Fruit fly (Drosophila melanogaster) whole organism, embryonic: ENCODE results near the gene CG10333.

Source experiments
- Awh ChIP-seq: fragments of 200-800 bp; sonication (Bioruptor generic); IDR thresholded peaks from 2 replicates; pipeline ENCODE4, ENCODE4 v1.3.6; 2022; ENCODE audit warnings: missing biosample characterization, missing genetic modification characterization
- CG10274 ChIP-seq: fragments of 200-800 bp; sonication (Bioruptor generic); optimal IDR thresholded peaks from 3 replicates; lab custom pipeline; 2017; ENCODE audit warnings: missing biosample characterization, mild to moderate bottlenecking, missing genetic modification characterization
- CG11560 ChIP-seq: fragments of 200-800 bp; sonication (Bioruptor generic); IDR thresholded peaks from 3 replicates; pipeline ENCODE4 v1.3.6; 2022; ENCODE audit warnings: missing biosample characterization, missing genetic modification characterization
- CG11723 ChIP-seq: fragments of 200-800 bp; sonication (Bioruptor generic); optimal IDR thresholded peaks from 2 replicates; lab custom pipeline; 2017; ENCODE audit warnings: missing biosample characterization, mild to moderate bottlenecking, missing genetic modification characterization
- CG12071 ChIP-seq: fragments of 200-800 bp; sonication (Bioruptor generic); optimal IDR thresholded peaks from 3 replicates; lab custom pipeline; 2018; ENCODE audit warnings: missing biosample characterization, mild to moderate bottlenecking, missing genetic modification characterization
- CG12104 ChIP-seq: fragments of 200-800 bp; sonication (Bioruptor generic); optimal IDR thresholded peaks from 3 replicates; lab custom pipeline; 2016; ENCODE audit warnings: missing biosample characterization, missing genetic modification characterization
- CG12391 ChIP-seq: fragments of 200-800 bp; sonication (Bioruptor generic); optimal IDR thresholded peaks from 3 replicates; lab custom pipeline; 2018; ENCODE audit warnings: missing biosample characterization, mild to moderate bottlenecking, missing genetic modification characterization, moderate library complexity
- CG13296 ChIP-seq: fragments of 200-800 bp; sonication (Bioruptor generic); optimal IDR thresholded peaks from 3 replicates; lab custom pipeline; 2018; ENCODE audit warnings: missing biosample characterization, mild to moderate bottlenecking, missing genetic modification characterization
- CG13424 ChIP-seq: fragments of 200-800 bp; sonication (Bioruptor generic); optimal IDR thresholded peaks from 2 replicates; lab custom pipeline; 2019; ENCODE audit warnings: missing biosample characterization, mild to moderate bottlenecking, missing genetic modification characterization, moderate library complexity
- CG13894 ChIP-seq: fragments of 200-800 bp; sonication (Bioruptor generic); optimal IDR thresholded peaks from 3 replicates; lab custom pipeline; 2018; ENCODE audit warnings: missing biosample characterization, mild to moderate bottlenecking, missing genetic modification characterization, moderate library complexity
- CG14965 ChIP-seq: fragments of 200-800 bp; sonication (Bioruptor generic); optimal IDR thresholded peaks from 2 replicates; lab custom pipeline; 2016; ENCODE audit warnings: missing biosample characterization, missing genetic modification characterization, borderline replicate concordance
- CG15073 ChIP-seq: fragments of 200-800 bp; sonication (Bioruptor generic); optimal IDR thresholded peaks from 2 replicates; lab custom pipeline; 2016; ENCODE audit warnings: missing biosample characterization, missing genetic modification characterization
- CG17361 ChIP-seq: fragments of 200-800 bp; sonication (Bioruptor generic); IDR thresholded peaks from 3 replicates; pipeline ENCODE4 v1.3.6; 2022; ENCODE audit warnings: missing biosample characterization, missing genetic modification characterization
- CG17568 ChIP-seq: fragments of 200-800 bp; sonication (Bioruptor generic); optimal IDR thresholded peaks from 2 replicates; lab custom pipeline; 2018; ENCODE audit warnings: missing biosample characterization, mild to moderate bottlenecking, missing genetic modification characterization, moderate library complexity
- CG31224 ChIP-seq: fragments of 200-800 bp; sonication (Bioruptor generic); IDR thresholded peaks from 2 replicates; pipeline ENCODE4 v1.3.6; 2022; ENCODE audit warnings: missing biosample characterization, missing genetic modification characterization
- CG6254 ChIP-seq: fragments of 200-800 bp; sonication (Bioruptor generic); optimal IDR thresholded peaks from 3 replicates; lab custom pipeline; 2017; ENCODE audit warnings: mild to moderate bottlenecking, missing biosample characterization, missing genetic modification reagents, missing genetic modification characterization
- CG6654 ChIP-seq: fragments of 200-800 bp; sonication (Bioruptor generic); optimal IDR thresholded peaks from 2 replicates; lab custom pipeline; 2017; ENCODE audit warnings: missing biosample characterization, mild to moderate bottlenecking, missing genetic modification characterization
- CG6791 ChIP-seq: fragments of 200-800 bp; sonication (Bioruptor generic); IDR thresholded peaks from 3 replicates; pipeline ENCODE4 v1.3.6; 2022; ENCODE audit warnings: missing biosample characterization, missing genetic modification characterization; ENCODE audit not compliant: partially characterized antibody
- CG7556 ChIP-seq: fragments of 200-800 bp; sonication (Bioruptor generic); optimal IDR thresholded peaks from 2 replicates; lab custom pipeline; 2017; ENCODE audit warnings: missing biosample characterization, mild to moderate bottlenecking, missing genetic modification characterization
- CG8924 ChIP-seq: fragments of 200-800 bp; optimal IDR thresholded peaks from 3 replicates; lab custom pipeline; 2019; ENCODE audit warnings: missing biosample characterization, mild to moderate bottlenecking, missing genetic modification characterization, moderate library complexity
- CG9609 ChIP-seq: fragments of 200-800 bp; sonication (Bioruptor generic); optimal IDR thresholded peaks from 3 replicates; lab custom pipeline; 2016; ENCODE audit warnings: missing biosample characterization, missing genetic modification characterization
- CG9876 ChIP-seq: fragments of 200-800 bp; sonication (Bioruptor generic); optimal IDR thresholded peaks from 2 replicates; lab custom pipeline; 2016; ENCODE audit warnings: missing biosample characterization, missing genetic modification characterization
- Dip3 ChIP-seq: fragments of 200-800 bp; sonication (Bioruptor generic); optimal IDR thresholded peaks from 3 replicates; lab custom pipeline; 2016; ENCODE audit warnings: missing biosample characterization, missing genetic modification characterization
- Dref ChIP-seq: fragments of 200-800 bp; sonication (Bioruptor generic); IDR thresholded peaks from 2 replicates; pipeline ENCODE4 v1.3.6; 2022; ENCODE audit warnings: missing biosample characterization, missing genetic modification characterization
- Elba2 ChIP-seq: fragments of 200-800 bp; sonication (Bioruptor generic); optimal IDR thresholded peaks from 3 replicates; lab custom pipeline; 2016; ENCODE audit warnings: missing biosample characterization, missing genetic modification characterization
- HLH4C ChIP-seq: fragments of 200-800 bp; sonication (Bioruptor generic); IDR thresholded peaks from 3 replicates; pipeline ENCODE4 v1.3.6; 2022; ENCODE audit warnings: missing biosample characterization, missing genetic modification characterization; ENCODE audit not compliant: partially characterized antibody
- HLHmδ ChIP-seq: fragments of 200-800 bp; sonication (Bioruptor generic); optimal IDR thresholded peaks from 2 replicates; lab custom pipeline; 2018; ENCODE audit warnings: missing biosample characterization, mild to moderate bottlenecking, missing genetic modification characterization, moderate library complexity
- HmgZ ChIP-seq: fragments of 200-800 bp; sonication (Bioruptor generic); optimal IDR thresholded peaks from 2 replicates; lab custom pipeline; 2018; ENCODE audit warnings: missing biosample characterization, mild to moderate bottlenecking, missing genetic modification characterization
- Lhr ChIP-seq: fragments of 200-800 bp; sonication (Bioruptor generic); optimal IDR thresholded peaks from 3 replicates; lab custom pipeline; 2017; ENCODE audit warnings: mild to moderate bottlenecking, missing biosample characterization, missing genetic modification reagents, missing genetic modification characterization
- Neu2 ChIP-seq: fragments of 200-800 bp; sonication (Bioruptor generic); optimal IDR thresholded peaks from 3 replicates; lab custom pipeline; 2016; ENCODE audit warnings: missing biosample characterization, missing genetic modification characterization, borderline replicate concordance
- Oaz ChIP-seq: fragments of 200-800 bp; sonication (Bioruptor generic); IDR thresholded peaks from 2 replicates; pipeline ENCODE4 v1.3.6; 2022; ENCODE audit warnings: missing biosample characterization, missing genetic modification characterization
- Oli ChIP-seq: fragments of 200-800 bp; sonication (Bioruptor generic); optimal IDR thresholded peaks from 2 replicates; lab custom pipeline; 2018; ENCODE audit warnings: missing biosample characterization, mild to moderate bottlenecking, missing genetic modification characterization, moderate library complexity
- PHDP ChIP-seq: fragments of 200-800 bp; sonication (Bioruptor generic); optimal IDR thresholded peaks from 3 replicates; lab custom pipeline; 2018; ENCODE audit warnings: missing biosample characterization, mild to moderate bottlenecking, missing genetic modification characterization, moderate library complexity
- TFAM ChIP-seq: fragments of 200-800 bp; sonication (Bioruptor generic); optimal IDR thresholded peaks from 2 replicates; lab custom pipeline; 2017; ENCODE audit warnings: missing biosample characterization, missing genetic modification characterization, inconsistent platforms
- bab2 ChIP-seq: fragments of 200-800 bp; sonication (Bioruptor generic); optimal IDR thresholded peaks from 2 replicates; lab custom pipeline; 2016; ENCODE audit warnings: missing biosample characterization, missing genetic modification characterization
- cas ChIP-seq: fragments of 200-800 bp; sonication (Bioruptor generic); IDR thresholded peaks from 2 replicates; pipeline ENCODE4 v1.3.6; 2022; ENCODE audit warnings: missing biosample characterization, missing genetic modification characterization
- crp ChIP-seq, 2 experiments: fragments of 200-800 bp; sonication (Bioruptor generic); optimal IDR thresholded peaks; 2 replicates in 1 of 2; 3 replicates in 1 of 2; lab custom pipeline; 2017; ENCODE audit warnings: missing biosample characterization in 2 of 2, missing genetic modification characterization in 2 of 2, mild to moderate bottlenecking in 1 of 2, moderate library complexity in 1 of 2
- hb ChIP-seq: fragments of 200-800 bp; sonication (Bioruptor generic); IDR thresholded peaks from 3 replicates; pipeline ENCODE4 v1.3.6; 2022; ENCODE audit warnings: missing biosample characterization, missing genetic modification characterization; ENCODE audit not compliant: partially characterized antibody
- hkb ChIP-seq, 2 experiments: fragments of 200-800 bp in 1 of 2; fragments of >200 bp in 1 of 2; sonication (Bioruptor generic) in 1 of 2; IDR thresholded peaks in 1 of 2; optimal IDR thresholded peaks in 1 of 2; 2 replicates each; pipeline versions ENCODE4 v1.3.6 to Lab custom; 2017 to 2022; ENCODE audit warnings: missing biosample characterization in 1 of 2, missing genetic modification characterization in 1 of 2
- insv ChIP-seq, 2 experiments: fragments of 200-800 bp; sonication (Bioruptor generic); optimal IDR thresholded peaks; 3 replicates each; lab custom pipeline; 2016 to 2018; ENCODE audit warnings: missing biosample characterization in 2 of 2, missing genetic modification characterization in 2 of 2
- nerfin-2 ChIP-seq: fragments of 200-800 bp; sonication (Bioruptor generic); IDR thresholded peaks from 2 replicates; pipeline ENCODE4 v1.3.6; 2022; ENCODE audit warnings: missing biosample characterization, missing genetic modification characterization; ENCODE audit not compliant: partially characterized antibody
- phol ChIP-seq: fragments of 200-800 bp; sonication (Bioruptor generic); optimal IDR thresholded peaks from 3 replicates; lab custom pipeline; 2018; ENCODE audit warnings: missing biosample characterization, mild to moderate bottlenecking, missing genetic modification characterization, moderate library complexity
- rib ChIP-seq: fragments of 200-800 bp; sonication (Bioruptor generic); IDR thresholded peaks from 2 replicates; pipeline ENCODE4 v1.3.6; 2022; ENCODE audit warnings: missing biosample characterization, missing genetic modification characterization
- so ChIP-seq: fragments of 200-800 bp; sonication (Bioruptor generic); IDR thresholded peaks from 3 replicates; pipeline ENCODE4 v1.3.6; 2022; ENCODE audit warnings: missing biosample characterization, missing genetic modification characterization
- ttk ChIP-seq: fragments of 200-800 bp; sonication (Bioruptor generic); IDR thresholded peaks from 2 replicates; pipeline ENCODE4 v2.1.2; 2022; ENCODE audit warnings: missing biosample characterization, missing genetic modification characterization
- tx ChIP-seq: fragments of 200-800 bp; sonication (Bioruptor generic); optimal IDR thresholded peaks from 2 replicates; lab custom pipeline; 2016; ENCODE audit warnings: missing biosample characterization, missing genetic modification characterization
- vnd ChIP-seq: fragments of 200-800 bp; sonication (Bioruptor generic); IDR thresholded peaks from 3 replicates; pipeline ENCODE4 v1.3.6; 2022; ENCODE audit warnings: missing biosample characterization, missing genetic modification characterization; ENCODE audit not compliant: partially characterized antibody
- yki ChIP-seq: fragments of >200 bp; optimal IDR thresholded peaks from 3 replicates; lab custom pipeline; 2018

Gene CG10333

dm6 chr2L:18590100-18590941 is 16.3 kb upstream of the CG10333 start, which contains the start of the genes Pde11 and CG15160 (continued):
- TF ChIP-seq CG15073 (no peak), HLHmδ (GFP tag; lab: Kevin White, UChicago) (no peak), CG13296 (GFP tag; lab: Kevin White, UChicago) (no peak), CG6791 (peak; percentile 100), CG12391 (tag; lab: Kevin White, UChicago) (no peak), hb (peak; percentile 100), Oaz (GFP tag; lab: Robert Waterston, UW) (no peak), cas (GFP tag; lab: Robert Waterston, UW) (no peak), Neu2 (GFP tag; lab: Kevin White, UChicago) (no peak), Dip3 (GFP tag; lab: Kevin White, UChicago) (peak; percentile 1), PHDP (no peak), CG12104 (GFP tag; lab: Kevin White, UChicago) (no peak), CG31224 (GFP tag; lab: Robert Waterston, UW) (no peak), so (no peak), tx (GFP tag; lab: Kevin White, UChicago) (no peak), CG9609 (GFP tag; lab: Kevin White, UChicago) (no peak), CG6254 (GFP tag; lab: Kevin White, UChicago) (no peak), CG13424 (peak; percentile 9), crp (GFP tag; optimal IDR thresholded peaks at IDR 0.05; lab: Kevin White, UChicago) (peak in 1 of 2 experiments; percentile 19), Elba2 (GFP tag; lab: Kevin White, UChicago) (peak; percentile 23), CG13894 (tag; lab: Kevin White, UChicago) (no peak), bab2 (GFP tag; lab: Kevin White, UChicago) (no peak), Dref (GFP tag; lab: Robert Waterston, UW) (peak; percentile 88), ttk (GFP tag; lab: Robert Waterston, UW) (no peak), CG11723 (GFP tag; lab: Kevin White, UChicago) (no peak), insv (GFP tag; optimal IDR thresholded peaks at IDR 0.05; lab: Kevin White, UChicago) (peak in 1 of 2 experiments; percentile 49), Awh (GFP tag; lab: Robert Waterston, UW) (no peak), CG17568 (GFP tag; lab: Kevin White, UChicago) (no peak), hkb (optimal IDR thresholded peaks at IDR 0.05; lab: Kevin White, UChicago) (no peak), hkb (GFP tag; IDR thresholded peaks at IDR 0.05; lab: Robert Waterston, UW) (no peak), CG6654 (GFP tag; lab: Kevin White, UChicago) (no peak), Oli (tag; lab: Kevin White, UChicago) (no peak), CG10274 (GFP tag; lab: Kevin White, UChicago) (no peak), CG8924 (tag; lab: Kevin White, UChicago) (peak; percentile 4), CG14965 (GFP tag; lab: Kevin White, UChicago) (no peak), CG12071 (no peak), HLH4C (GFP tag; lab: Robert Waterston, UW) (peak; percentile 99), rib (GFP tag; lab: Robert Waterston, UW) (no peak), CG17361 (GFP tag; lab: Robert Waterston, UW) (peak; percentile 75), Lhr (GFP tag; lab: Kevin White, UChicago) (peak; percentile 78), CG11560 (peak; percentile 21; the same call in 1 of the 3 replicates), CG7556 (GFP tag; lab: Kevin White, UChicago) (no peak), HmgZ (peak; percentile 41), nerfin-2 (GFP tag; lab: Robert Waterston, UW) (peak; percentile 99), TFAM (no peak), yki (lab: Kevin White, UChicago) (no peak), phol (tag; lab: Kevin White, UChicago) (peak; percentile 68), vnd (GFP tag; lab: Robert Waterston, UW) (peak; percentile 100), CG9876 (GFP tag; lab: Kevin White, UChicago) (peak; percentile 11)
